Worm (Caenorhabditis elegans): ENCODE data around the gene F42H10.6.

- no peak for TF ChIP-seq nhr-11 (tag; optimal IDR thresholded peaks at IDR 0.05)
- TF ChIP-seq pha-4 (tag; optimal IDR thresholded peaks at IDR 0.05), result no peak
- no peak for TF ChIP-seq aly-2 (tag; optimal IDR thresholded peaks at IDR 0.05)
- no peak for TF ChIP-seq ztf-11 (tag; optimal IDR thresholded peaks at IDR 0.05)
These were observed 31.5 kb upstream of the F42H10.6 start for ce11 chrIII:8511711-8512110.
